Fruit fly (Drosophila melanogaster) S2 (cell line): ENCODE measurements around the gene CG15539.

ENCODE experiments used
- CG8478 ChIP-seq: fragments of >200 bp; optimal IDR thresholded peaks from 2 replicates; lab custom pipeline; 2018
- CTCF ChIP-seq, 2 experiments: fragments of >200 bp; optimal IDR thresholded peaks; 2 replicates each; lab custom pipeline; 2018

- TF ChIP-seq CG8478 (no peak), CTCF (optimal IDR thresholded peaks at IDR 0.05; lab: Kevin White, UChicago) (no peak)
Measured at dm6 chr3R:30528692-30529305, 23.0 kb downstream of the CG15539 start.
